Worm (Caenorhabditis elegans) whole organism, young adult: ENCODE results near the gene rps-30.

Experiments
- B0035.1 ChIP-seq: sonication (generic microtip); optimal IDR thresholded peaks from 2 replicates; lab custom pipeline; 2016; ENCODE audit warnings: missing genetic modification characterization, mild to moderate bottlenecking, missing compliant biosample characterization, missing genotype, missing genetic modification reagents
- B0336.3 ChIP-seq: fragments of 200-800 bp; sonication (Bioruptor generic); IDR thresholded peaks from 2 replicates; pipeline ENCODE4 v1.3.6; 2022; ENCODE audit warnings: missing genetic modification characterization, missing compliant biosample characterization
- C17E4.6 ChIP-seq: fragments of 200-800 bp; sonication (Bioruptor generic); IDR thresholded peaks from 2 replicates; pipeline ENCODE4 v1.3.6; 2022; ENCODE audit warnings: missing genetic modification reagents, missing genetic modification characterization, missing compliant biosample characterization
- F37B4.10 ChIP-seq: fragments of 200-800 bp; sonication (Bioruptor generic); IDR thresholded peaks from 2 replicates; pipeline ENCODE4 v1.3.6; 2022; ENCODE audit warnings: missing genetic modification characterization, missing compliant biosample characterization
- T07F8.4 ChIP-seq: sonication (generic microtip); optimal IDR thresholded peaks from 2 replicates; lab custom pipeline; 2016; ENCODE audit warnings: mild to moderate bottlenecking, missing genetic modification characterization, moderate library complexity, missing compliant biosample characterization
- T26A5.8 ChIP-seq: sonication (generic microtip); optimal IDR thresholded peaks from 2 replicates; lab custom pipeline; 2016; ENCODE audit warnings: missing genetic modification characterization, missing compliant biosample characterization
- Y53G8AR.9 ChIP-seq: fragments of 200-800 bp; sonication (Bioruptor generic); conservative IDR thresholded peaks from 2 replicates; pipeline ENCODE4 v1.3.6; 2022; ENCODE audit warnings: missing genetic modification reagents, missing genetic modification characterization, missing compliant biosample characterization
- Y56A3A.18 ChIP-seq: fragments of 200-800 bp; sonication (Bioruptor generic); IDR thresholded peaks from 2 replicates; pipeline ENCODE4 v1.3.6; 2022; ENCODE audit warnings: missing genetic modification reagents, missing genetic modification characterization, missing compliant biosample characterization
- aptf-2 ChIP-seq: fragments of 200-800 bp; sonication (Bioruptor generic); conservative IDR thresholded peaks from 2 replicates; pipeline ENCODE4 v1.3.6; 2022; ENCODE audit warnings: missing genetic modification reagents, missing genetic modification characterization, missing compliant biosample characterization
- aptf-3 ChIP-seq: fragments of 200-800 bp; sonication (Bioruptor generic); IDR thresholded peaks from 2 replicates; pipeline ENCODE4 v1.3.6; 2022; ENCODE audit warnings: missing genetic modification characterization, missing compliant biosample characterization
- athp-1 ChIP-seq: sonication (generic microtip); optimal IDR thresholded peaks from 2 replicates; lab custom pipeline; 2017; ENCODE audit warnings: mild to moderate bottlenecking, missing genetic modification characterization, missing compliant biosample characterization
- attf-5 ChIP-seq: fragments of 200-800 bp; sonication (Bioruptor generic); optimal IDR thresholded peaks from 2 replicates; lab custom pipeline; 2018; ENCODE audit warnings: mild to moderate bottlenecking, missing genetic modification characterization, missing compliant biosample characterization
- attf-6 ChIP-seq: fragments of 200-800 bp; sonication (Bioruptor generic); IDR thresholded peaks from 2 replicates; pipeline ENCODE4 v1.3.6; 2022; ENCODE audit warnings: missing genetic modification reagents, missing genetic modification characterization, missing compliant biosample characterization
- bed-2 ChIP-seq: fragments of 200-800 bp; sonication (Bioruptor generic); IDR thresholded peaks from 2 replicates; pipeline ENCODE4 v1.3.6; 2022; ENCODE audit warnings: missing genetic modification reagents, missing genetic modification characterization, missing compliant biosample characterization
- cebp-1 ChIP-seq, 2 experiments: fragments of 200-800 bp in 1 of 2; sonication (Bioruptor generic) in 1 of 2; sonication (generic microtip) in 1 of 2; IDR thresholded peaks in 1 of 2; optimal IDR thresholded peaks in 1 of 2; 2 replicates each; pipeline versions ENCODE4 v1.3.6 to Lab custom; 2017 to 2022; ENCODE audit warnings: missing compliant biosample characterization in 2 of 2, missing genetic modification characterization in 2 of 2, mild to moderate bottlenecking in 1 of 2, missing genetic modification reagents in 1 of 2, moderate library complexity in 1 of 2
- ceh-58 ChIP-seq: fragments of 200-800 bp; sonication (Bioruptor generic); IDR thresholded peaks from 2 replicates; pipeline ENCODE4 v1.3.6; 2022; ENCODE audit warnings: missing genetic modification characterization, missing compliant biosample characterization
- chd-7 ChIP-seq: sonication (generic microtip); optimal IDR thresholded peaks from 2 replicates; lab custom pipeline; 2016; ENCODE audit warnings: mild to moderate bottlenecking, missing genetic modification characterization, moderate library complexity, missing compliant biosample characterization
- die-1 ChIP-seq: sonication (generic microtip); optimal IDR thresholded peaks from 2 replicates; lab custom pipeline; 2016; ENCODE audit warnings: missing genotype, mild to moderate bottlenecking, missing genetic modification characterization, missing compliant biosample characterization
- dpl-1 ChIP-seq: fragments of 150-350 bp; optimal IDR thresholded peaks from 2 replicates; lab custom pipeline; 2014; ENCODE audit warnings: missing biosample characterization, missing genetic modification reagents, missing genetic modification characterization
- efl-1 ChIP-seq: fragments of 150-350 bp; optimal IDR thresholded peaks from 2 replicates; lab custom pipeline; 2014; ENCODE audit warnings: missing biosample characterization, missing genetic modification reagents, missing genetic modification characterization
- egl-18 ChIP-seq: fragments of 200-800 bp; sonication (Bioruptor generic); IDR thresholded peaks from 2 replicates; pipeline ENCODE4 v1.3.6; 2022; ENCODE audit warnings: missing genetic modification reagents, missing genetic modification characterization, missing compliant biosample characterization
- ekl-4 ChIP-seq: fragments of 200-800 bp; sonication (Bioruptor generic); IDR thresholded peaks from 2 replicates; pipeline ENCODE4 v1.3.6; 2022; ENCODE audit warnings: missing genetic modification reagents, missing genetic modification characterization, missing compliant biosample characterization
- ets-4 ChIP-seq: fragments of 200-800 bp; sonication (Bioruptor generic); optimal IDR thresholded peaks from 2 replicates; lab custom pipeline; 2018; ENCODE audit warnings: mild to moderate bottlenecking, missing genetic modification characterization, missing compliant biosample characterization
- him-1 ChIP-seq: sonication (generic microtip); optimal IDR thresholded peaks from 2 replicates; lab custom pipeline; 2016; ENCODE audit warnings: missing genotype, missing genetic modification reagents, missing genetic modification characterization, missing compliant biosample characterization
- hmg-20 ChIP-seq: fragments of 200-800 bp; sonication (Bioruptor generic); IDR thresholded peaks from 2 replicates; pipeline ENCODE4 v1.3.6; 2022; ENCODE audit warnings: missing genetic modification reagents, missing genetic modification characterization, missing compliant biosample characterization
- hsf-1 ChIP-seq: fragments of 200-800 bp; sonication (Bioruptor generic); IDR thresholded peaks from 2 replicates; pipeline ENCODE4 v1.3.6; 2022; ENCODE audit warnings: missing genetic modification reagents, missing genetic modification characterization, missing compliant biosample characterization
- let-607 ChIP-seq, 2 experiments: fragments of 200-800 bp in 1 of 2; sonication (Bioruptor generic) in 1 of 2; sonication (generic microtip) in 1 of 2; optimal IDR thresholded peaks; 2 replicates each; lab custom pipeline; 2016 to 2018; ENCODE audit warnings: mild to moderate bottlenecking in 2 of 2, missing compliant biosample characterization in 2 of 2, missing genetic modification characterization in 2 of 2, moderate library complexity in 2 of 2, missing genotype in 1 of 2
- lin-26 ChIP-seq: fragments of 200-800 bp; sonication (Bioruptor generic); IDR thresholded peaks from 2 replicates; pipeline ENCODE4 v1.3.6; 2022; ENCODE audit warnings: missing genetic modification reagents, missing genetic modification characterization, missing compliant biosample characterization
- lin-40 ChIP-seq: sonication (generic microtip); optimal IDR thresholded peaks from 2 replicates; lab custom pipeline; 2016; ENCODE audit warnings: missing genetic modification characterization, mild to moderate bottlenecking, missing compliant biosample characterization, missing genotype, missing genetic modification reagents
- lin-54 ChIP-seq: fragments of 200-800 bp; sonication (Bioruptor generic); optimal IDR thresholded peaks from 2 replicates; lab custom pipeline; 2018; ENCODE audit warnings: mild to moderate bottlenecking, missing genetic modification characterization, missing compliant biosample characterization
- lir-1 ChIP-seq: fragments of 200-800 bp; sonication (Bioruptor generic); conservative IDR thresholded peaks from 2 replicates; pipeline ENCODE4 v1.3.6; 2022; ENCODE audit warnings: missing genetic modification reagents, missing genetic modification characterization, missing compliant biosample characterization
- nhr-80 ChIP-seq: sonication (generic microtip); optimal IDR thresholded peaks from 2 replicates; lab custom pipeline; 2016; ENCODE audit warnings: missing genetic modification characterization, missing compliant biosample characterization
- rcor-1 ChIP-seq: fragments of 200-800 bp; sonication (Bioruptor generic); IDR thresholded peaks from 2 replicates; pipeline ENCODE4 v1.3.6; 2022; ENCODE audit warnings: missing genetic modification reagents, missing genetic modification characterization, missing compliant biosample characterization
- repo-1 ChIP-seq: sonication (generic microtip); optimal IDR thresholded peaks from 2 replicates; lab custom pipeline; 2017; ENCODE audit warnings: mild to moderate bottlenecking, missing genetic modification characterization, missing compliant biosample characterization
- sdz-38 ChIP-seq: sonication (generic microtip); optimal IDR thresholded peaks from 2 replicates; lab custom pipeline; 2016; ENCODE audit warnings: missing genotype, missing genetic modification characterization, missing compliant biosample characterization
- sea-2 ChIP-seq: fragments of 200-800 bp; sonication (Bioruptor generic); IDR thresholded peaks from 2 replicates; pipeline ENCODE4 v1.3.6; 2022; ENCODE audit warnings: missing genetic modification characterization, missing compliant biosample characterization
- snpc-4 ChIP-seq, 5 experiments: fragments of 150-350 bp in 1 of 5; sonication (generic microtip) in 4 of 5; optimal IDR thresholded peaks; 2 replicates each; lab custom pipeline; 2014 to 2018; ENCODE audit warnings: missing genetic modification characterization in 5 of 5, missing biosample characterization in 3 of 5, antibody characterized with exemption in 2 of 5, mild to moderate bottlenecking in 2 of 5, missing compliant biosample characterization in 2 of 5, missing genotype in 2 of 5, moderate library complexity in 2 of 5, missing genetic modification reagents in 1 of 5
- sptf-2 ChIP-seq: fragments of 200-800 bp; sonication (Bioruptor generic); optimal IDR thresholded peaks from 2 replicates; lab custom pipeline; 2018; ENCODE audit warnings: mild to moderate bottlenecking, missing genetic modification characterization, missing compliant biosample characterization
- tlf-1 ChIP-seq: fragments of 200-800 bp; sonication (Bioruptor generic); optimal IDR thresholded peaks from 2 replicates; lab custom pipeline; 2018; ENCODE audit warnings: mild to moderate bottlenecking, missing genetic modification characterization, missing compliant biosample characterization
- zim-3 ChIP-seq: sonication (generic microtip); optimal IDR thresholded peaks from 2 replicates; lab custom pipeline; 2017; ENCODE audit warnings: mild to moderate bottlenecking, missing genetic modification characterization, moderate library complexity, missing compliant biosample characterization
- ztf-28 ChIP-seq: fragments of 200-800 bp; sonication (Bioruptor generic); IDR thresholded peaks from 2 replicates; pipeline ENCODE4 v1.3.6; 2022; ENCODE audit warnings: missing genetic modification reagents, missing genetic modification characterization, missing compliant biosample characterization

The rps-30 gene

ce11 chrV:7809320-7810256, 33.2 kb downstream of the rps-30 start, which contains the start of gene ZK742.3:
Gene ZK742.3 (minus strand): TSS chrV:7809912.
- 0 out of 2 replicates have a peak, but pooled peaks have one; percentile 20 for TF ChIP-seq lin-26 (GFP tag; lab: Robert Waterston, UW)
- no peak for TF ChIP-seq B0336.3 (GFP tag; lab: Robert Waterston, UW)
- TF ChIP-seq cebp-1 (GFP tag; IDR thresholded peaks at IDR 0.05; lab: Robert Waterston, UW) = no peak
- TF ChIP-seq cebp-1 (tag; optimal IDR thresholded peaks at IDR 0.05; lab: Kevin White, UChicago) = peak; percentile 4
- TF ChIP-seq nhr-80 (tag; lab: Kevin White, UChicago) = peak; percentile 63
- TF ChIP-seq attf-5 (GFP tag; lab: Kevin White, UChicago) = peak; percentile 6

- TF ChIP-seq lin-40 = no peak
- no peak for TF ChIP-seq bed-2 (GFP tag; lab: Robert Waterston, UW)
- TF ChIP-seq hmg-20 = no peak
- TF ChIP-seq snpc-4 (GFP tag; optimal IDR thresholded peaks at IDR 0.05; lab: Kevin White, UChicago) = no peak
- TF ChIP-seq snpc-4 (tag; optimal IDR thresholded peaks at IDR 0.05; lab: Kevin White, UChicago) = no peak
- no peak for TF ChIP-seq T26A5.8 (tag; lab: Kevin White, UChicago)
- TF ChIP-seq aptf-2 (GFP tag; lab: Robert Waterston, UW) = no peak
- TF ChIP-seq chd-7 (tag; lab: Kevin White, UChicago) = no peak
- no peak for TF ChIP-seq aptf-3 (GFP tag; lab: Robert Waterston, UW)
- TF ChIP-seq C17E4.6 (GFP tag; lab: Robert Waterston, UW) = no peak
- TF ChIP-seq ztf-28 = no peak
- TF ChIP-seq lir-1 = no peak
- no peak for TF ChIP-seq lin-54 (GFP tag; lab: Kevin White, UChicago)
- no peak for TF ChIP-seq T07F8.4 (tag; lab: Kevin White, UChicago)
- no peak for TF ChIP-seq tlf-1
- TF ChIP-seq let-607 (tag; optimal IDR thresholded peaks at IDR 0.05; lab: Kevin White, UChicago) = no peak
- no peak for TF ChIP-seq dpl-1
- TF ChIP-seq ceh-58 (GFP tag; lab: Robert Waterston, UW) = no peak
- TF ChIP-seq nhr-80 (tag; lab: Kevin White, UChicago) = no peak
Observed at ce11 chrV:7810591-7810990, 34.2 kb downstream of the rps-30 start.

- no peak for TF ChIP-seq ets-4 (GFP tag; lab: Kevin White, UChicago)
- TF ChIP-seq F37B4.10 = no peak
- no peak for TF ChIP-seq B0035.1 (tag; lab: Kevin White, UChicago)
- TF ChIP-seq sea-2 = no peak
- no peak for TF ChIP-seq egl-18 (GFP tag; lab: Robert Waterston, UW)
- no peak for TF ChIP-seq athp-1
Observed at ce11 chrV:7811758-7812157, 35.4 kb downstream of the rps-30 start, which contains the start of gene ZK742.4. Gene ZK742.4 (minus strand): TSS chrV:7811792.

DNA sequence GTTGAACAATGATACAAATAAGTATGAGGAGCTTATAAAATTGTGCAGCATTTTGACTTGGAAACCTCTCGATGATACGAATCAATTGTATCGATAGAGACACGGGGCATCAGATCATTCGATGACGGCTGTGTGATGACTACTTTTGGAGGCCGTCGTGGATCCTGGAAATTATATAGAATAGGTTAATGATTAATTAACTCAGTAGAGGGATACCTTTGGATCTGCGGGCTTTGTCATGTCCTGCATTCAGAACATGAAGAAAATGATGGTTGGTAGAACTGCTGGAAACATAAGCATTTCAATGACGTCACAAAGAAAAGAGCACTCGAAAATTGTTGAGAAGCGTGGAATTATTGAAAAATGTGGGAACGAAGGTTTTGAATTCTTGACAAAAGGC, 38.2 kb downstream of the rps-30 start, which contains the start of gene ZK742.6:
Gene ZK742.6 (minus strand): TSS at position 342 of the 400 bp plus-strand sequence.
- peak; percentile 59; the same call in 1 of the 2 replicates for TF ChIP-seq Y56A3A.18 (GFP tag; lab: Robert Waterston, UW)
- TF ChIP-seq chd-7 (tag; lab: Kevin White, UChicago) = no peak
- no peak for TF ChIP-seq sptf-2 (GFP tag; lab: Kevin White, UChicago)
- TF ChIP-seq hsf-1 (GFP tag; lab: Robert Waterston, UW) = peak; percentile 75
- no peak for TF ChIP-seq sdz-38 (tag; lab: Kevin White, UChicago)
- no peak for TF ChIP-seq aptf-2 (GFP tag; lab: Robert Waterston, UW)
- TF ChIP-seq him-1 (tag; lab: Kevin White, UChicago) = peak; percentile 71
- no peak for TF ChIP-seq T07F8.4 (tag; lab: Kevin White, UChicago)
- peak; percentile 41; the same call in 1 of the 2 replicates for TF ChIP-seq attf-6 (GFP tag; lab: Robert Waterston, UW)
- TF ChIP-seq efl-1 (GFP tag; lab: Kevin White, UChicago) = no peak
- TF ChIP-seq rcor-1 (GFP tag; lab: Robert Waterston, UW) = no peak
- peak; percentile 22 for TF ChIP-seq repo-1
- TF ChIP-seq sea-2 = no peak
- no peak for TF ChIP-seq die-1 (tag; lab: Kevin White, UChicago)
- TF ChIP-seq ekl-4 (GFP tag; lab: Robert Waterston, UW) = peak; percentile 66
- 0 out of 2 replicates have a peak, but pooled peaks have one; percentile 50 for TF ChIP-seq Y53G8AR.9 (GFP tag; lab: Robert Waterston, UW)
- TF ChIP-seq B0035.1 (tag; lab: Kevin White, UChicago) = no peak
- no peak for TF ChIP-seq zim-3
- no peak for TF ChIP-seq lin-26 (GFP tag; lab: Robert Waterston, UW)
- no peak for TF ChIP-seq aptf-3 (GFP tag; lab: Robert Waterston, UW)
- peak; percentile 8 for TF ChIP-seq athp-1
